Worm (Caenorhabditis elegans): Measurements from ENCODE around the gene fbxa-126.

The fbxa-126 gene

DNA sequence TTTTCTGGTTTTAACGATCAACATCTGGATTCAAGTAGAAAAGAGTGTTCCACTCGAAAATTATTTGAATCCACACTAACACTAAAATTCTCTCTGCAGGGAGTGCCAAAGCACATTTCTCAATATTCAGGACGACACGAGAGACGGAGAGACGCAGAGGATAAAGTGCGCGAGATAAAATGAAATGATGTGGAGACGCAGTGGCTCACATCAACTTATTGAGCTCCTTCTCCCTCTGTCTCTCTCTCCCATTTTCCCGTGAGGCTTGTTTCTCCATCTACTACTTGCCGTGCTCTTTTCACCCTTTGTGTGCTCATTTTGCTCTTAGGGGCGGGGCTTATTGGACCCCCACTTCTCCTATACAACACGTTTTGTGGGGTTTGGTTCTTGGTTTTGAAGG lies 34.6 kb upstream of the fbxa-126 start (continued):
- TF ChIP-seq tbp1 (GFP tag; optimal IDR thresholded peaks at IDR 0.05) (no peak), aptf-2 (GFP tag; conservative IDR thresholded peaks at IDR 0.05) (no peak), F22D6.2 (tag; optimal IDR thresholded peaks at IDR 0.05) (no peak), ceh-100 (GFP tag; IDR thresholded peaks at IDR 0.05) (no peak), sea-2 (GFP tag; IDR thresholded peaks at IDR 0.05) (no peak), ztf-22 (GFP tag; optimal IDR thresholded peaks at IDR 0.05) (no peak)

DNA sequence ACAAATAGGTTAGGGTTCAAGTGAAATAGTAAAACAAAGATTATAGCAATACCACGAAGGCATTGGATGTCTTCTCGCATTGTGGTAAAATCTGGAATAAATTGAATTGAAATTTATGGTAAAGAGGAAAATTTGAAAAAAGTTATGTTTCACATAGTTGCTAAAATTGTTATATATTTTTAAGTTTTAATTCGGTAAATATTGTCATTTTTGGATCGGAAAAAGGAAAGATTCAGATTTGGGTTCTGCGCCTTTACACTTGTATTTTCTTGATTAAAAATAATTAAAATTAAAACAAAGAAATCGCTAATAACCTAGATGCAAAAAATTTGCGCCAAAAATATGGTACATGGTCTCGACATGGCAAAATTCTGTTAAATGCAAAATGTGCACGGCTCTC lies 29.1 kb upstream of the fbxa-126 start, which contains the start of gene oac-56:
oac-56 (minus strand) TSS at position 101 of the 400 bp plus-strand sequence.
- 0 out of 2 replicates have a peak, but pooled peaks have one; percentile 51 for TF ChIP-seq attf-6 (GFP tag; IDR thresholded peaks at IDR 0.05)
- no peak for TF ChIP-seq nfya-1 (tag; optimal IDR thresholded peaks at IDR 0.05; ENCODE audit: borderline replicate concordance, insufficient read depth)

DNA sequence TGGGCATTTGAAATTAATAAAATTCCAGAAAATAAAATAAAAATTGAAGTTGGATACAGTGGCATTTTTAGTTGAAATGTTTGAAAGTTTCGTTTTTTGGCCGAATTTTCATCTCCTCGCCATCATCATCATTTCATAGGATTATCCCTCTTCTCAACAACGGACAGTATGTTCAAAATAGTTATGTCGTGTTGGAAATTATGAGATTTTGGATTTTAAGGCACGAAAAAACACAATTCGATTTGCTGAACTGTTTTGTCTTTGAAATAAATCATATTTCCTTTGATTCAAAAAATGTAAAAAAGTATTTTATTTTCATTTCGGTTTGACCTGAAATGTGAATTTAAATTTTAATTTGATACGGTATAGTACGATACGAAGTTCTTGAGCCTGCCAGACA lies 22.2 kb upstream of the fbxa-126 start, which contains the start of gene srlf-28:
srlf-28 (minus strand) TSS at position 101 of the 400 bp plus-strand sequence.
- TF ChIP-seq somi-1 (GFP tag; optimal IDR thresholded peaks at IDR 0.05) (no peak), attf-5 (GFP tag; optimal IDR thresholded peaks at IDR 0.05) (no peak), nhr-179 (tag; optimal IDR thresholded peaks at IDR 0.05) (no peak), ztf-6 (GFP tag; IDR thresholded peaks at IDR 0.05) (no peak), madf-3 (GFP tag; IDR thresholded peaks at IDR 0.05) (no peak), zim-3 (tag; optimal IDR thresholded peaks at IDR 0.05) (no peak), atf-7 (tag; optimal IDR thresholded peaks at IDR 0.05) (no peak), aptf-2 (GFP tag; conservative IDR thresholded peaks at IDR 0.05) (no peak), bed-1 (GFP tag; IDR thresholded peaks at IDR 0.05) (no peak), rec-8 (tag; optimal IDR thresholded peaks at IDR 0.05) (no peak), K12H6.12 (tag; optimal IDR thresholded peaks at IDR 0.05) (no peak), mcd-1 (GFP tag; IDR thresholded peaks at IDR 0.05) (no peak), nfya-2 (GFP tag; IDR thresholded peaks at IDR 0.05) (no peak), Y95B8A.8 (GFP tag; IDR thresholded peaks at IDR 0.05) (no peak), ZK185.1 (tag; optimal IDR thresholded peaks at IDR 0.05; ENCODE audit: poor library complexity, severe bottlenecking) (no peak)

DNA sequence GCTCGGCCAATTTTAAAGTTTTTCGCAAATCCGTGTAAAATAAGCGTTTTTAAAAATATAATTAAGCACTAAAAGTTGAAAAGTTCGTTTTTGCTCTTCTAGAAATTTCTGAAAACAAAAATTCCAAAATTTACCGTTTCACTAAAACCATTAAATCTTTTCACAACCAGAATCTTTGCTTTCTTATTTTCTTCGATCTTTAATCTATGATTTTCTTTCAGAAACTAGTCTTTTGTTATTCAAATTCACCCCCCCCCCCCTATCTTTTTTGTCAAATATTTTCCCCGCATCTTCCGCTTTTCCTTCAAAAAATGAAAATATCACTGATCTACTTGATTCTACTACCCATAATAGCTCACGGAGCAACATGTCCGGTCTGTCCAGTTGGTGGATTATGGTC lies 18.1 kb upstream of the fbxa-126 start, which contains the start of gene Y67A10A.11:
Y67A10A.11 (plus strand) TSS at position 301 of the 400 bp plus-strand sequence.
- TF ChIP-seq mes-4 (tag; optimal IDR thresholded peaks at IDR 0.05): no peak
- no peak for TF ChIP-seq K11D2.4 (GFP tag; IDR thresholded peaks at IDR 0.05)
- no peak for TF ChIP-seq somi-1 (GFP tag; optimal IDR thresholded peaks at IDR 0.05)
- TF ChIP-seq dpff-1 (tag; optimal IDR thresholded peaks at IDR 0.05): no peak
- TF ChIP-seq die-1 (tag; optimal IDR thresholded peaks at IDR 0.05): no peak
- no peak for TF ChIP-seq athp-1 (tag; optimal IDR thresholded peaks at IDR 0.05)
- no peak for TF ChIP-seq xnd-1 (tag; optimal IDR thresholded peaks at IDR 0.05)
- no peak for TF ChIP-seq hmg-1.2 (GFP tag; IDR thresholded peaks at IDR 0.05)
- TF ChIP-seq pha-4 (tag; optimal IDR thresholded peaks at IDR 0.05): no peak
- TF ChIP-seq hmg-20 (GFP tag; IDR thresholded peaks at IDR 0.05): no peak
- no peak for TF ChIP-seq let-526 (GFP tag; IDR thresholded peaks at IDR 0.05)
- no peak for TF ChIP-seq tlf-1 (GFP tag; optimal IDR thresholded peaks at IDR 0.05)
- no peak for TF ChIP-seq zfh-2 (GFP tag; conservative IDR thresholded peaks at IDR 0.05)
- TF ChIP-seq lin-35 (GFP tag; optimal IDR thresholded peaks at IDR 0.05): no peak
- TF ChIP-seq madf-6 (GFP tag; IDR thresholded peaks at IDR 0.05): no peak
- no peak for TF ChIP-seq ama-1 (optimal IDR thresholded peaks at IDR 0.05)
- TF ChIP-seq ama-1 (GFP tag; optimal IDR thresholded peaks at IDR 0.05): no peak
- no peak for TF ChIP-seq F52B5.7 (tag; optimal IDR thresholded peaks at IDR 0.05)
- TF ChIP-seq ekl-4 (GFP tag; IDR thresholded peaks at IDR 0.05): no peak
- TF ChIP-seq repo-1 (tag; optimal IDR thresholded peaks at IDR 0.05): no peak
